Worm (Caenorhabditis elegans): ENCODE results near the gene R05D3.12.

- no peak for TF ChIP-seq ama-1 (optimal IDR thresholded peaks at IDR 0.05)
- no peak for TF ChIP-seq aly-1 (tag; optimal IDR thresholded peaks at IDR 0.05)
- TF ChIP-seq sea-1 (GFP tag; conservative IDR thresholded peaks at IDR 0.05), result no peak
- no peak for TF ChIP-seq B0310.2 (tag; optimal IDR thresholded peaks at IDR 0.05)
- TF ChIP-seq hnd-1 (tag; optimal IDR thresholded peaks at IDR 0.05), result no peak
- TF ChIP-seq tbx-37 (GFP tag; conservative IDR thresholded peaks at IDR 0.05), result no peak
- TF ChIP-seq flt-1 (GFP tag; IDR thresholded peaks at IDR 0.05), result no peak
- TF ChIP-seq tbx-11 (GFP tag; IDR thresholded peaks at IDR 0.05), result no peak
- TF ChIP-seq scrt-1 (GFP tag; IDR thresholded peaks at IDR 0.05), result no peak
- TF ChIP-seq F13C5.2 (tag; optimal IDR thresholded peaks at IDR 0.05), result no peak
- TF ChIP-seq tra-4 (tag; optimal IDR thresholded peaks at IDR 0.05), result no peak
- TF ChIP-seq hmbx-1 (tag; optimal IDR thresholded peaks at IDR 0.05), result no peak
Observed at ce11 chrIII:8417968-8418267, 37.2 kb downstream of the R05D3.12 start, which contains the start of gene sor-1.

Measured in whole organism, early embryonic.